Fruit fly (Drosophila melanogaster): ENCODE measurements around the gene Acox3.

DNA sequence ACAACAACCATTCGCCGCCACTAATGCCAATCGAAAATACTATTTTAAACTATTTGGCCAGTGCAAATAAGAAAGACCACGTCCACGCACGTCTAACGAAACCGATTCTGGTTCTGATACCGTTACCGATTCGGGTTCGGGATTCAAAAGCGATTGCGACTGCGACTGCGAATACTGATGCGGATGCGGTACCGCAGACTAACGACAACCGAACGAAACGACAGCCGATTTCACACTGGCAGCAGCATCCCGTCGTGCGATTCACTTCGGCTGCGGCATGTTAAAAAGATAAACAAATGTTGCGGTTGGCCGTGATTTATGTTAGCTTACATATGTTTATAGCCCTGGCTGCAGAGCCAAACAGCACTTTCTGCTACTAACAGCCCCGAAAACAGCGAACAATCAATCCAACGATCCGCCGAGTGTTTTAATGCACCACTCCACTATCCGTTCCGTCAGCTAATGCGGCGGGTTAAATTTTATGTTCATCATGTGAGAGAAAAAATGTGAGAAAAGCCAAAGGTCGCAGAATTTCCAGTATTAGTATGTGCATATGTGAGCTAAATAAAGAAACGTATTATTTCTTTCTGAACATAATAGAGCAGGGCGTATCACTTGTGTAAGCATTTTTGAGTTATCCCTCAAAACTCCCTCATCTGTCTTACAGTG lies 37.0 kb downstream of the Acox3 start, which contains the start of gene DIP-epsilon:
- TF ChIP-seq cic (GFP tag; optimal IDR thresholded peaks at IDR 0.05) (no peak), CG1620 (GFP tag; optimal IDR thresholded peaks at IDR 0.05) (no peak), CG33017 (tag; optimal IDR thresholded peaks at IDR 0.05) (no peak), kay (GFP tag; ENCODE audit: borderline replicate concordance) (no peak), ovo (GFP tag; optimal IDR thresholded peaks at IDR 0.05) (no peak), CG7101 (tag; optimal IDR thresholded peaks at IDR 0.05) (no peak), CG11617 (GFP tag; optimal IDR thresholded peaks at IDR 0.05) (no peak)
